Fruit fly (Drosophila melanogaster) Kc167 (cell line): ENCODE measurements around the gene DIP-theta.

Experiments used
- Myc ChIP-seq: fragments of >200 bp; optimal IDR thresholded peaks from 2 replicates; lab custom pipeline; 2017; ENCODE audit warnings: missing external identifiers
- Sin3A ChIP-seq: fragments of >200 bp; optimal IDR thresholded peaks from 2 replicates; lab custom pipeline; 2018; ENCODE audit warnings: missing external identifiers
- h ChIP-seq: fragments of >200 bp; optimal IDR thresholded peaks from 3 replicates; lab custom pipeline; 2018; ENCODE audit warnings: missing external identifiers
- insv ChIP-seq: fragments of >200 bp; optimal IDR thresholded peaks from 3 replicates; lab custom pipeline; 2018; ENCODE audit warnings: missing external identifiers
- psq ChIP-seq: fragments of >200 bp; optimal IDR thresholded peaks from 2 replicates; lab custom pipeline; 2017; ENCODE audit warnings: missing external identifiers
- ttk ChIP-seq: sonication (Bioruptor generic); optimal IDR thresholded peaks from 2 replicates; lab custom pipeline; 2017; ENCODE audit warnings: missing external identifiers

The DIP-theta gene

DNA sequence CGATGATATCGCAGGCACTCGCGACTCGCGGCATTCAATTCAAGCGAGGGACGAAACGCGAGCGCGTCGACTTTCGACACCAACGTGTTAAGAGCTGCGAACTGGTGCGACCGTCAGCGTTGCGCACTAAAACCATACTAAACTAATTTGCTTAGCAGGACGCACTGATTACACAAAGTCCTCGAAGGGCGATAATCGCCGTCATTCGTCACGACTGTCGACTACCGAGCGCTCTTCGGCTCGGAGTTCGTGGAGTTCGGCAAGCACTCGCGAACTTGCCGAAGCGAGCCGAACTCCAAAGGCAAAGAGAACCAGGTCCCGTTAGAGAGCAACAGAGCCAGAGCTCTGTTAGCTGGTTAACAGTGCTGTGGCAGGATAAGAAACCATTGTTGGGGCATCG, at the start of gene DIP-theta:
DIP-theta (minus strand) TSS at position 146 of the 400 bp plus-strand sequence.
- no peak for TF ChIP-seq h
- no peak for TF ChIP-seq Myc (lab: Kevin White, UChicago)
- no peak for TF ChIP-seq insv (lab: Kevin White, UChicago)
- no peak for TF ChIP-seq psq (lab: Kevin White, UChicago)
- no peak for TF ChIP-seq Sin3A (lab: Kevin White, UChicago)
- no peak for TF ChIP-seq ttk (lab: Kevin White, UChicago)

DNA sequence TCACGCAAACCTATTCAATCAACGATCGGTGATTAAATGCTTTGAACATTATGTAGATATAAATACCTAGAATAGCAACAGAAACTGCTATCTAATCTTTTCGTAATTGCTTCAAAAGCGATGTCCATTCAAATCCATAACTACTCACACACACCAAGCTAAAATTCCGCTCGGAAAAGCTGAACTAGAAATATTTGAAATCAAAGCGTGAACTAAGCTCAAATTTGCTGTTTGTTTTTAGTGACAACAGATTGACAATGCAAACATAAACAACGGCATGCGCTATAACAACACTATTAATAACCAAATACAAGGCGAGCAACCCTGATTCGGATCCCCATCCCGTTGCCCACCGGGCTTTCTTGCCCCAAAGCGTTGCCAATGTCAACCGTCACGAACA, 47.7 kb upstream of the DIP-theta start, which contains the start of gene CG7236:
CG7236 (plus strand) TSS at position 301 of the 400 bp plus-strand sequence.
- TF ChIP-seq insv (lab: Kevin White, UChicago) (no peak), h (no peak), Myc (lab: Kevin White, UChicago) (no peak), Sin3A (lab: Kevin White, UChicago) (no peak), psq (lab: Kevin White, UChicago) (no peak), ttk (lab: Kevin White, UChicago) (no peak)

DNA sequence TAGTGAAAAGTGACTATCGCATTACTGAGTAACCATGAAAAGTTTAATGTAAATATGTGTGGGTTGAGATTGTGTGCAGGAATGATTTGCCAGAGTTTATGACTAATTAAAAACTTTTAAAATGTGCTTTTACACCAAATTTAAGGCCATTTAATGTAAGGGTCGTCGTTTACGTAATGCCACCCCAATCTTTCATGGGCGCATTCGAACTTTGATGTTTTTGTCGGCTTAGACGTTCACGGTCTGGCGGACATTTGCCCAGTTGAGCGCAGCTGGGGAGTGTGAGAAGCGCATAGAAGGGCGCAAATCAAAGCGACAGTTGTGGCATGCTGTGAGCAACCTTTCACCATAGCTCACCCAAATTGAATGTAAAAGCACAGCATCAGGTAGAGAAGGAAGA, 19.9 kb upstream of the DIP-theta start, which contains the start of gene CG12511:
CG12511 (plus strand) TSS at position 301 of the 400 bp plus-strand sequence.
- TF ChIP-seq psq (lab: Kevin White, UChicago) = no peak
- no peak for TF ChIP-seq h
- TF ChIP-seq insv (lab: Kevin White, UChicago) = no peak
- no peak for TF ChIP-seq ttk (lab: Kevin White, UChicago)
- TF ChIP-seq Myc (lab: Kevin White, UChicago) = no peak
- no peak for TF ChIP-seq Sin3A (lab: Kevin White, UChicago)

DNA sequence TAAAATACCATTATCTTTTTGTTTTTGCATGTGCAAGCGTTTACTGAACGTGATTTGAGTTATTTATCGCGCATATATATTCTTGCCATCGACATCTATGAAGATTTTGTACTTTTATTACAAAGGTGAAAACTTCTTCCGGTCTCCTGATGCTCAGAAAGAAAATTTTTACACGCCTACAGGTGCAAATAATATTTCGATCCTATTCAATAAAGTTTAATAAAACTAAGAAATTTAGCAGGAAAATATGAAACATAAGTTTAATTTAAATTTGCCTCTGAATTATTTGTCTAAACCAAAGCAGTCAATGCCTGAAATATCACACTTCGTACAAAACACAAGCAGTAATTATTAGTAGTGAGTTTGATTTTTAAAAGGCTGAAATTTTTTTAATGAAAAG, 4.2 kb upstream of the DIP-theta start, which contains the start of gene Hsp60C:
Hsp60C (plus strand) TSS at position 301 of the 400 bp plus-strand sequence.
- no peak for TF ChIP-seq Sin3A (lab: Kevin White, UChicago)
- no peak for TF ChIP-seq h
- no peak for TF ChIP-seq ttk (lab: Kevin White, UChicago)
- no peak for TF ChIP-seq insv (lab: Kevin White, UChicago)
- TF ChIP-seq psq (lab: Kevin White, UChicago) = no peak
- TF ChIP-seq Myc (lab: Kevin White, UChicago) = no peak

DNA sequence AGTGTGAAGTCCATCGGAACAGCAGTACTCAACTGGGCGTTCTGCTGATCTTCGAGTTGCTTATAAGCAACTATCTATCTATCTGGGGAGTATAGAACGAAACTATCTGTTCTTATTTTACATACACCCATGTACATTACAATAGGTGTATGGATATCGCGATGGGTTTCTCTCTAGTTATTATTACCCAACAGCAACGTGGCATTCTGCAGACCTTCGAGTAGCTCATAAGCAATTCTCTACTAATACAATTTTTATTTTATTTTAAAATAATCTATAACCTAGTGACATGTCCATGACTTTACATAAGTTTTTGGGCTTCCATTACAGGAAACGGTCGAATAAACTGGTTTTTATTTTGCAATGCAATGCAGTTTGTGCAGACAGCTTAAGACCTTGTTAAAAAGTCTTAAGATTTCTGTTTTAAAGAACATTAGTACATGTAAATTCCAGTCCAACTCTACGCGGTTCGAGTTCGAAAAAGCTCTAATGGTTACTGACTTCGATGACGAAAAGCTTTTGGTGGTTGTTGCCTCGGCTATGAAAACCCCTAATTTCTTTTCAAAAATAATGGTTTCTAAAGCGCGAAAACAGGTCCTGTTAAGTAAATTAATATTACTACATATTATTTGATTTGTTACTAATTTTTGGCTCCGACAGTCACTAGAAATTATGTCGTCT, 34.5 kb downstream of the DIP-theta start, which contains the start of gene Cyp6a16:
Cyp6a16 (minus strand) TSS at position 36 of the 681 bp plus-strand sequence.
- TF ChIP-seq insv (lab: Kevin White, UChicago) (no peak), ttk (lab: Kevin White, UChicago) (no peak), Myc (lab: Kevin White, UChicago) (no peak), Sin3A (lab: Kevin White, UChicago) (no peak)

DNA sequence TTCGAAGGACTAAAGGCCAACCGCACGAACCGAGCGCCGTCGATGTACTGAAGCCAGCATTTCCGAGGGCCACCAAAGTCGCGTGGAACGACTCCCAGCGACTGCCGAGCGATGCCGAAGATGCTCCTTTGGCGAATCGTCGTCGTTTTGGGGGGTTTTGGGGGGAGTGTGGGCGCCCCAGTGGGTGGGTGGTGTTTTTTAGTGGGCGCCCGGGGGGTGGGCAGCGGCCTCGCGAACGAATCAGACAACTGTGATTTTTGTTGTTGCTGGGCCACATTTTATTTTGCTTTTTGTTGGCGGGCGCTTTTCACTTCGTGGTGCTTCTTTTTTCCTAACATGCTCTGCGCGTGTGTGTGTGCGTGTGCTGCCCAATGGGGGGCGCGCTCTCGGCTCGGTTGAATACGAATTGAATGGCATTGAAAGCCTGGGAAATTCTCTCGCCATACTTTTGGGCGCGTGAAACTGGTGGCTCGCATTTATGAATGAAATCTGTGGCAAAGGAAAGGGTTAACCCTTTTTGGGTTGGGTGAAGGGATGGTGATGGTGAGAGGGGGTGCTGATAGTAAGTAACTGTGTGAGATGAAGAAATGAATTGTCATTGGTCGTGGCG, 40.4 kb downstream of the DIP-theta start, which contains the start of gene DIP-eta:
DIP-eta (minus strand) TSS at position 51 of the 610 bp plus-strand sequence.
- TF ChIP-seq Sin3A (lab: Kevin White, UChicago) = no peak
- TF ChIP-seq ttk (lab: Kevin White, UChicago) = no peak
- no peak for TF ChIP-seq insv (lab: Kevin White, UChicago)
- no peak for TF ChIP-seq Myc (lab: Kevin White, UChicago)
- no peak for TF ChIP-seq psq (lab: Kevin White, UChicago)
- no peak for TF ChIP-seq h

DNA sequence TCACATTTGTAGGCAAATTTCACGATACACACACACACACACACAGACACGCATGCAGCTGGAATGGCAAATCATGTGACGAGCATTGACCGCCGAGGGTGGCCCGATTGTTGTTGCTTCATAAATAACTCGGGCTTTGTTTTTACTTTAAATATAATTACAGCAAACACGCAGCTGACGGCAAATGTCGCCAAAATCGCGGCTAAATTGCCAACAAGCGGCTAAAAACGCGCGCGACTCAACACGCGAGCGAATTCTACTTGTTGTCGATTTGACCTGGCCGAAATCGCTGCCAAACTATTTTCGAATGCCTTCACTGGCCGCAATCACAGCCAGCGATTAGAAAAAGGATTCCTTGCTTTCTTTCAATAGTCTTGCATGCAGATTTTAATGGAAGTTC, 41.1 kb downstream of the DIP-theta start:
- TF ChIP-seq ttk (lab: Kevin White, UChicago) (no peak), Sin3A (lab: Kevin White, UChicago) (no peak), insv (lab: Kevin White, UChicago) (no peak), Myc (lab: Kevin White, UChicago) (no peak), psq (lab: Kevin White, UChicago) (no peak), h (no peak)

DNA sequence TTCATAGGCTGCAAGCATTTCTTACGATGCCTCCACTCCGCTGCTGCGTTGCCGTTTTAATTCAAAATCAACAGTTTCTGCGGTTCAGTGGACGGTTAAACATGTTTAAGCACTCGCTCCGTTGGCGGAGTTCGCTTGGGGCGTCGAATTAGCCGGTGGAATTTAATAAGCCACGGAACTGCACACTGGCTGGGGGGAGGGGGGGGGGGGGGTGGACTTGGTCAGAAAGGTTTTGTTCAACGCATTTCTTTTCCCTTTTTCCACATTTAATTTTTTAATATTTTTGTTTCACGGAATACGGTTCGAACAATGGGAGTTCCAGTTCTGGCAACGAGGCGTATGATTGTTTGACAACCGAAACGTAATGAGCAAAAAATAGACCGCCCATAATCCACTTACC, 47.7 kb downstream of the DIP-theta start:
- no peak for TF ChIP-seq h
- TF ChIP-seq ttk (lab: Kevin White, UChicago) = no peak
- TF ChIP-seq Myc (lab: Kevin White, UChicago) = no peak
- TF ChIP-seq insv (lab: Kevin White, UChicago) = no peak
- no peak for TF ChIP-seq Sin3A (lab: Kevin White, UChicago)

DNA sequence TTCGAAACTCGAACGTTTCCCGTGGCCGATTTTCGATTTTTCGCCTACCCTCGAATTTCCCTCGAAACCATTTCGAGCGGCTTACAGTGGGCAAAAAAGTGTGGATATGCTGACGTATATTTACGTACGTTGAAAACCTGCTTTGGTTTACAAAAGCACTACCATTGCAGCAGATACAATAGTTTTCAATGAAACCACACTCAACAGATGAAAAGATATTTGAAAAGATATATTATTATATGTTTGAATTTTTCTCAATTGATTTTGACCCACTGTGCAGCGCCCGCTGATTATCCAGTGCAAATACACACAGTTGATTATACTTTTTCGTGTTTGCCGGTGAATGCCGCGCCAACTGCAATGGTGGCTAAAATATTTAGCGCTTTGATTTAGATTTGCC, 48.3 kb downstream of the DIP-theta start:
- TF ChIP-seq Sin3A (lab: Kevin White, UChicago) (no peak), psq (lab: Kevin White, UChicago) (no peak), h (no peak), Myc (lab: Kevin White, UChicago) (no peak), insv (lab: Kevin White, UChicago) (no peak), ttk (lab: Kevin White, UChicago) (no peak)

DNA sequence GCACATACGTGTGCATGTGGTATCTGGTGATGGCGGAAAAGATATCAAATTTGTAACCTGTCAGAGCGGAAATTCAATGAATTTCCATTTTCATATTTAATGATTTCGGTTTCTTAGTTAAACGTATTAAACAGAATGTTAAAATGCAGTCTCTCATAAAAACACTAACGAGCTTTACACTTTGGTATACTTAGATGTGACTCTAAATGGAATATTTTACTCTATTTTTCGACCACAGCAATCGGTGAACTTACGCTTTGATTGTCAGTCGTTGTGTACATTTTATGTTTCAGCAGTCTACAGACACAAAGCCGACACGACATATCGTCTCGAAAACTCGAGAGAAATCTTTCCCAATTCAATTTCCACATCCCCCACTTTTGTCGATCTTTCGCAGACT, 61.8 kb downstream of the DIP-theta start, which contains the start of gene CG18266:
CG18266 (plus strand) TSS at position 301 of the 400 bp plus-strand sequence.
- no peak for TF ChIP-seq Sin3A (lab: Kevin White, UChicago)

DNA sequence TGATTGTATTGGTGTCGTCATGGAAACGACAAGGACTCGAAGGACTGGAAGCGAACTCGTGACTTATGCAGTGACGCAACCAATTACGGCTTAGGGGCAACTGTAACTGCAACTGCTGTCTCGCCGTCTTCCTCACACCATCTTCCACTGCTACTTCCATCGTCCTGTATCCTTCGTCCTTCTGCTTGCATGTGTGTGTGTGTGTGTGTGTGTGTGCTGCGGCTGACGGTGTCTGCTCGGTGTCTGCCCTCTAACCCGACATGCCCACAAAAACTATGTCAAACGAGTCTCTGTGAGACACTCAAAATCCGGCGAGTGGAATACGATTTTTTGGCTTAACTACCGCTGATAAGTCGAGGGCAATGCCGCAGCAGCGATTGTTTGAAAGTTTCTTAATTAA, 64.5 kb downstream of the DIP-theta start:
- TF ChIP-seq h (no peak), insv (lab: Kevin White, UChicago) (no peak), psq (lab: Kevin White, UChicago) (no peak), ttk (lab: Kevin White, UChicago) (no peak), Myc (lab: Kevin White, UChicago) (no peak), Sin3A (lab: Kevin White, UChicago) (no peak)

DNA sequence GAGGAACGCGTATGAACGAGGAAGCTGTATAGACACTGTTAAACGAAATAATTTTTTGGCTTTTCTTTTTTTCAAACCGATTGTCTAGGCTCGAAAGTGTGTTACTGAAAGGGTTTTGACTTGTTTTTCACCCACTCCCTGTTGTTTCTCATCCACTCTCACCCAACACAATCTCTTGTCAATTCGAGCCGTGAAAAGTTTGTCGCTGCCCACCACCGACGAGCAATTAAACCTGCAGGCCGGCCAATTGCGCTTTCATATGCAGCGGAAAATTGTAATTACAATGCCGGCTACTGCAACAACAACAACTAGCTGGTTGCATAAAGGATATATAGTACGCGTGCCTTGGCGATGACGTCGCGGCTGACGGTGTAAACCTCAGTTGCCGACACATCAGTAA, 70.0 kb downstream of the DIP-theta start, which contains the start of gene CG7251:
CG7251 (minus strand) TSS at position 101 of the 400 bp plus-strand sequence.
- TF ChIP-seq psq (lab: Kevin White, UChicago) (no peak), Myc (lab: Kevin White, UChicago) (no peak), ttk (lab: Kevin White, UChicago) (no peak), insv (lab: Kevin White, UChicago) (no peak), Sin3A (lab: Kevin White, UChicago) (no peak), h (no peak)
